Fruit fly (Drosophila melanogaster): ENCODE measurements around the gene CG11771.

- TF ChIP-seq CG8319 (GFP tag; optimal IDR thresholded peaks at IDR 0.05), result no peak
- no peak for TF ChIP-seq topi (GFP tag; optimal IDR thresholded peaks at IDR 0.05)
- TF ChIP-seq acj6 (GFP tag; optimal IDR thresholded peaks at IDR 0.05), result no peak
- TF ChIP-seq pdm3 (GFP tag; optimal IDR thresholded peaks at IDR 0.05), result no peak
- TF ChIP-seq CG1621 (tag; optimal IDR thresholded peaks at IDR 0.05), result no peak
- no peak for TF ChIP-seq CG6854 (GFP tag; optimal IDR thresholded peaks at IDR 0.05)
- TF ChIP-seq salr (GFP tag; optimal IDR thresholded peaks at IDR 0.05), result no peak
- no peak for TF ChIP-seq Hr39 (GFP tag; optimal IDR thresholded peaks at IDR 0.05)
- no peak for TF ChIP-seq Hr4 (GFP tag; optimal IDR thresholded peaks at IDR 0.05)
- no peak for TF ChIP-seq net (GFP tag; optimal IDR thresholded peaks at IDR 0.05)
- no peak for TF ChIP-seq CG4318 (GFP tag; optimal IDR thresholded peaks at IDR 0.05)
- TF ChIP-seq CG6808 (GFP tag; optimal IDR thresholded peaks at IDR 0.05), result no peak
Observed at dm6 chr3R:24935758-24936157, 3.9 kb downstream of the CG11771 start.

All from whole organism, prepupa.